Worm (Caenorhabditis elegans) whole organism, L1 larva: ENCODE measurements around the gene srh-234.

Source experiments
- C04F5.9 ChIP-seq: sonication (generic microtip); optimal IDR thresholded peaks from 2 replicates; lab custom pipeline; 2016; ENCODE audit warnings: missing genetic modification characterization, missing compliant biosample characterization
- ama-1 ChIP-seq: fragments of 150-350 bp; optimal IDR thresholded peaks from 2 replicates; lab custom pipeline; 2014
- ceh-82 ChIP-seq, 3 experiments: fragments of 150-350 bp in 1 of 3; sonication (generic microtip) in 2 of 3; optimal IDR thresholded peaks; 2 replicates each; lab custom pipeline; 2014 to 2017; ENCODE audit warnings: missing biosample characterization in 3 of 3, missing genetic modification characterization in 3 of 3
- dpl-1 ChIP-seq, 3 experiments: fragments of 150-350 bp in 2 of 3; sonication (generic microtip) in 1 of 3; optimal IDR thresholded peaks; 2 replicates each; lab custom pipeline; 2014 to 2017; ENCODE audit warnings: missing biosample characterization in 3 of 3, missing genetic modification characterization in 3 of 3, missing genetic modification reagents in 3 of 3
- fos-1 ChIP-seq: fragments of 150-350 bp; optimal IDR thresholded peaks from 2 replicates; lab custom pipeline; 2014; ENCODE audit warnings: missing biosample characterization, missing genetic modification characterization
- lsy-2 ChIP-seq, 2 experiments: fragments of 150-350 bp; optimal IDR thresholded peaks; 2 replicates each; lab custom pipeline; 2014; ENCODE audit warnings: missing biosample characterization in 2 of 2, missing genetic modification characterization in 2 of 2
- nhr-11 ChIP-seq: fragments of 150-350 bp; optimal IDR thresholded peaks from 2 replicates; lab custom pipeline; 2014; ENCODE audit warnings: missing biosample characterization, missing genetic modification characterization
- nhr-237 ChIP-seq: fragments of 150-350 bp; optimal IDR thresholded peaks from 2 replicates; lab custom pipeline; 2014; ENCODE audit warnings: missing biosample characterization, missing genetic modification characterization
- nhr-77 ChIP-seq: fragments of 150-350 bp; optimal IDR thresholded peaks from 2 replicates; lab custom pipeline; 2014; ENCODE audit warnings: missing biosample characterization, missing genetic modification characterization
- nhr-85 ChIP-seq: sonication (generic microtip); peaks from one replicate; lab custom pipeline; 2016; ENCODE audit warnings: missing genetic modification characterization, inconsistent platforms, missing compliant biosample characterization
- sptf-1 ChIP-seq: fragments of 150-350 bp; optimal IDR thresholded peaks from 2 replicates; lab custom pipeline; 2014; ENCODE audit warnings: missing biosample characterization, missing genetic modification characterization
- tbx-2 ChIP-seq: sonication (generic microtip); optimal IDR thresholded peaks from 2 replicates; lab custom pipeline; 2016; ENCODE audit warnings: missing genetic modification characterization, missing compliant biosample characterization
- unc-30 ChIP-seq: sonication (generic microtip); optimal IDR thresholded peaks from 2 replicates; lab custom pipeline; 2017; ENCODE audit warnings: missing biosample characterization, missing genetic modification characterization

DNA sequence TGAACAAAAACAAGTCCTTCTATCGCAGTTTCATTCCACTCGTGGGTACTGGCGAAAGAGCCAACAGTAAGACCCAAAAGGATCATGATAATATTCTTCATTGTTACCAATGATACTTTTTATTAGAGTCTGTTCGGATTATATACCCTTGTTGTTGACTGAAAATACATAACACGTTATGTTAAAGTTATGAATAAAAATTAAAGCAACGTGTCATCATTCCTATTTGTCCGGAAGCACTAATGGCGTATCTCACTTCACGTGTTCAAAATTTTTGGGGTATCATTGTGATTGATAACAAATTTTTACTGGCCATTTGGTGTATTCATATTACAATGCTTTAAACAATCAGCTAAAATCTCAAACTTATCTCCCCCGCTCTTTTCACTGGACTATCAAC lies 50.2 kb downstream of the srh-234 start, which contains the start of gene scl-26:
- TF ChIP-seq ama-1 (lab: Kevin White, UChicago) = no peak
- no peak for TF ChIP-seq nhr-77
- no peak for TF ChIP-seq ceh-82 (tag; optimal IDR thresholded peaks at IDR 0.05; lab: Kevin White, UChicago)
- no peak for TF ChIP-seq C04F5.9 (tag; lab: Kevin White, UChicago)
- no peak for TF ChIP-seq sptf-1
- TF ChIP-seq lsy-2 (tag; optimal IDR thresholded peaks at IDR 0.05; lab: Kevin White, UChicago) = no peak
- TF ChIP-seq nhr-237 (tag; lab: Kevin White, UChicago) = no peak
- TF ChIP-seq nhr-85 (tag; lab: Kevin White, UChicago) = no peak
- TF ChIP-seq fos-1 (tag; lab: Kevin White, UChicago) = no peak
- no peak for TF ChIP-seq unc-30 (tag; lab: Kevin White, UChicago)
- no peak for TF ChIP-seq tbx-2
- TF ChIP-seq nhr-11 (tag; lab: Kevin White, UChicago) = no peak
- no peak for TF ChIP-seq dpl-1 (GFP tag; optimal IDR thresholded peaks at IDR 0.05; lab: Kevin White, UChicago)
